Worm (Caenorhabditis elegans) whole organism, L4/young adult: Measurements from ENCODE around the gene tbb-2.
A peak's percentile ranks its signal among the peaks of the same experiment; 100 is the strongest.

Source experiments
- W03F9.2 ChIP-seq: fragments of 150-350 bp; optimal IDR thresholded peaks from 2 replicates; lab custom pipeline; 2014; ENCODE audit warnings: missing biosample characterization, missing genetic modification characterization
- dao-5 ChIP-seq: sonication (generic microtip); optimal IDR thresholded peaks from 2 replicates; lab custom pipeline; 2016; ENCODE audit warnings: missing genotype, missing genetic modification characterization, moderate library complexity, missing compliant biosample characterization
- him-1 ChIP-seq: sonication (generic microtip); optimal IDR thresholded peaks from 2 replicates; lab custom pipeline; 2016; ENCODE audit warnings: missing genotype, missing genetic modification reagents, missing genetic modification characterization, missing compliant biosample characterization

Gene tbb-2

ce11 chrIII:4017527-4017926 is at the start of gene tbb-2:
Gene tbb-2 (minus strand): TSS chrIII:4017627.
- TF ChIP-seq dao-5 (tag; lab: Kevin White, UChicago), result no peak
- no peak for TF ChIP-seq him-1 (tag; lab: Kevin White, UChicago)
- TF ChIP-seq W03F9.2 (tag; lab: Kevin White, UChicago), result no peak

DNA sequence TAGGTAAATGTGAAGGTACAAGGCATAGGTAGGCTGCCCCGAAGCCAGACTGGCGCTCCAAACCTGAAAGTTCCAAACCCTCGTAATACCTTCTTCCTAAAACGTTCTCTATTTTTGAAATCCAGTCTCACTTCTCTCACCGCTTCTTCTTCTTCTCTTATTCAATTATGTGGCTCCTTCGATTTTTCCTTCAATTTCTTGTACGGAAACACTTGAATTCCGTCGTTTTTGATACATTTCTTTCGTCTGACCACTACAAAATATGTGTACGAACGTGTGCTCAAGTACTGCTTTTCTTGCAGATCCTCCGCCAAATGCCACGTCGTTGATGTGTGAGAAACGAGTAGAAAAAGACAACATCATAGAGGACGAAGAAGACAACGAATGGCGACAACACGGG is 48.9 kb upstream of the tbb-2 start, which contains the start of gene unc-79:
unc-79 (plus strand) TSS at position 301 of the 400 bp plus-strand sequence.
- TF ChIP-seq W03F9.2 (tag; lab: Kevin White, UChicago) (no peak), dao-5 (tag; lab: Kevin White, UChicago) (no peak), him-1 (tag; lab: Kevin White, UChicago) (no peak)

ce11 chrIII:4063724-4064123 is 46.3 kb upstream of the tbb-2 start:
- peak; percentile 57 for TF ChIP-seq him-1 (tag; lab: Kevin White, UChicago)
- TF ChIP-seq dao-5 (tag; lab: Kevin White, UChicago), result no peak

DNA sequence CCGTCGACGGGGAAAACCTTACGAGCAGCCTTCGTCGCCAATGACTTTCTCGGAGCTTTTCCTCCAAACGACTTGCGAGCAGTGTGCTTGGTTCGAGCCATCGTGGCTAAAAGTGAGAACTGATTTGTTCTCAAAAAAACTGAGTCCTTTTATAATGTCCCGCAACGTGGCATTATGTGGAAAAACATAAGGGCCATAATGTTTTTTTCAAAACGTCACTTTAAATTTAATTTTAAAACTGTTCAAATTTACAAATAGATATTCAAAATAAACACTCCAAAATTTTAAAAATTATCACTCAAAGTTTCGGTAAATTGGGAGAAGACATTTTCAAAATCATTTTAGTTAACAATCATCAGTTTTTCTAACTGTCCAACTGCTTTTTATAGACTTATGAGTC is 42.6 kb upstream of the tbb-2 start, which contains the start of gene his-70:
his-70 (minus strand) TSS at position 101 of the 400 bp plus-strand sequence.
- no peak for TF ChIP-seq him-1 (tag; lab: Kevin White, UChicago)
- TF ChIP-seq W03F9.2 (tag; lab: Kevin White, UChicago), result no peak
- no peak for TF ChIP-seq dao-5 (tag; lab: Kevin White, UChicago)

DNA sequence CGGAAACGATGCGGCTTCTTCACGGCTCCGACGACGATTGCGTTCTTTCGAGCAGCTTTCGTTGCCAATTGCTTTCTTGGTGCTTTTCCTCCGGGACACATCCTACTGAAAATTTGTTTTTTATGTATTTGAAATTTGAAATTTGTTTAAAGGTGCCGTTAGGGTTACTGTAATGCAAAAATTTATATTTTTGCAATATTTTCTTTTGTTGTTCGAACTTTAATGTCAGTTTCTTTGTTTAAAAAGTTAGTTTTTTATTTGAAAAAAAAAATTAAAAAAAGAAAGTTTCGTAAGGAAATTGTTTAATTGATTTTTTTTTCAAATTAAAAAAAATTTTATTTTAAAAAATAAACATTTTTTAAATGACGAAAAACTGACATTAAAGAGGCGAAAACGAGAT is 41.2 kb upstream of the tbb-2 start, which contains the start of gene his-69:
his-69 (minus strand) TSS at position 101 of the 400 bp plus-strand sequence.
- TF ChIP-seq W03F9.2 (tag; lab: Kevin White, UChicago) (no peak), him-1 (tag; lab: Kevin White, UChicago) (no peak), dao-5 (tag; lab: Kevin White, UChicago) (no peak)

DNA sequence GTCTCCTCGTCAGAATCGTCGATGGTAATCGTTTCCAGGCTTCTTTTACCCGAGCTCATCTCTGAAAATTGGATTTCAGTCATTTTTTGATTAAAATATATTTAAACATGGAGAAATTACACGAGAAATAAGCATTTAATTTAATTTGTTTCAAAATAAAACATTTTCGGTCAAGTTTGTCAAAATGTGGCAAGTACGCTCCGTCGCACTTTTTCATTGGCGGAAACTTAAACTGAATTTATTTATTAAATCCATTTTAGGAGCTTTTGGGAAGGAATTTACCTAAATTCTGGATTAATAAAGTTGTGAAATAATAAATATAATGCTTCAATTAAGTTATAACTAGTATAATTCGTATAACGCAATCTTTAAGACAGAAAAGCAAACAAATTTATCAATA is 40.5 kb upstream of the tbb-2 start, which contains the start of gene rcq-5:
rcq-5 (minus strand) TSS at position 83 of the 400 bp plus-strand sequence.
- no peak for TF ChIP-seq W03F9.2 (tag; lab: Kevin White, UChicago)
- TF ChIP-seq dao-5 (tag; lab: Kevin White, UChicago), result no peak
- no peak for TF ChIP-seq him-1 (tag; lab: Kevin White, UChicago)

DNA sequence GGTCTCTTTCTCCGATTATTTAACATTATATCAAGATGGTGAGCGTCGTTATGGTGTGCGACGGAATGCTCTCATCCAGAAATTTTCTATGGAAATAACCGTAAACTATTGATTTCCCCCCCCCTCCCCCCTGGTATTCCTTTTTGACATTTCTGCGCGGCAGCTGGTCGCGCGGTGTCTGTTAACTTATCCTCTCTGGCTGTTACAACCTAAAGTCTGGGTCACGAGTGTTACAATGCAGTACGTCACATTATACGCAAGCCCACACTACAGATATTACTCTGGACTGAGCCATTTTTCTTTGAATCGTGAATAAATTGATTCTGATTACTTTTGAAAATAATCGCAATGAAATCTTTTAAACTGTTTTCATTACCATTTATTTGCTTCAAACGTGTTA is 31.7 kb upstream of the tbb-2 start:
- no peak for TF ChIP-seq dao-5 (tag; lab: Kevin White, UChicago)
- TF ChIP-seq him-1 (tag; lab: Kevin White, UChicago), result no peak
- TF ChIP-seq W03F9.2 (tag; lab: Kevin White, UChicago), result no peak

DNA sequence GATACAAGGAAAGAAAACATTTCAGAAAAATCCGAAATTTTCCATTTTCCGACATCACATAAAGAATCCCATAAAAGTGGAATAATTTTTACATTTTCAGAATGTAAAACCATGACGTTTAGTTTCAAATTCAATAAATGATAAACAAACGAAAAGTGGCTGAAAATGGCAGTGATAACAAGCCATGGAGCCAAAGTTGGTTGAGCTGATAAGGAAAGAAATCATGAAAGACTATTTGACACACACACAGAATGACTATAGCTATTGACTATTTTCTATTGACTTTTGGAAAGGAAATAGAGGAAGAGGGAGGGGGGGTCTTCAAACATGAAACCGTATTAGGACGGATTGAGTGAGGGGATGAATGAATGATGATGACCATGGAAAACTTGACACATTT is 22.3 kb upstream of the tbb-2 start:
- no peak for TF ChIP-seq him-1 (tag; lab: Kevin White, UChicago)
- TF ChIP-seq W03F9.2 (tag; lab: Kevin White, UChicago), result no peak
- no peak for TF ChIP-seq dao-5 (tag; lab: Kevin White, UChicago)

- TF ChIP-seq W03F9.2 (tag; lab: Kevin White, UChicago) (no peak), dao-5 (tag; lab: Kevin White, UChicago) (no peak), him-1 (tag; lab: Kevin White, UChicago) (no peak)
These were observed 19.9 kb upstream of the tbb-2 start for ce11 chrIII:4037332-4037731.

DNA sequence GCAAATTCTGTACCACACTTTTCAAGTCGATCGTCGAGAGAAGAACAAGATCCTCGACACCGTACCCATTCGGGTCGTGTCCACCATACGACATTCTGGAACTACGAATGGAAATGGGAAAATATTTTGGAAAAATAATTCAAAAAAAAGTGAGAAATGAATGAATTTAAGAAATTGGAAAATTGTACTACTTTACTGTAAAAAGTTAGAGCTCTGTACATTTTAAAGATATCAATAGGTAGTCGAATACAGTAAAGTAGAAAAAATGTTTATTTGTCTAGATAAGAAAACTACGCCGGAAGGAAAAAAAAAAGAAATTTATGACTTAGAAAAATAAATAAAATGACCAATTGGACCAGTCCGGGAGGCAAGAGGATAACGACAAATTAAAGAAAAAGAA is 19.3 kb upstream of the tbb-2 start, which contains the start of gene hum-5:
hum-5 (minus strand) TSS at position 101 of the 400 bp plus-strand sequence.
- TF ChIP-seq him-1 (tag; lab: Kevin White, UChicago), result no peak

DNA sequence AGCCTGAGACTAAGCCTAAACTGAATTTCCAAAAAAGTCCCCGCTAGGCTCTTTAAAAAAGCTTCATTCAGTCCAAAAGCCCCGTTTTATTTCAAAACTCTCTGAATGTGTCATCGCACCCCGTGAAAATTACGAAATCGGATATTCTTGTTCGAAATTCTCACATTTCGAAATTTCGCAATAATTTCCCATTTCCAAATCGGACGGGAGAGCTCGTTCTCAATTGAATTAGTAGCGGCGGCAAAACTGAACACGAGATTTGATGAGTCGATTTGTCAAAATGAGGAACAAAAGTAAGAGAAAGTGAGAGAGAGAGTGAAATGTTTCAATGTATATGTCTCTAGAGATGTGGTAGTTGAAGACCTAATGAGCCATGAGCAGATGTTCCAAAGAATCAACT is 17.6 kb upstream of the tbb-2 start:
- TF ChIP-seq W03F9.2 (tag; lab: Kevin White, UChicago) (no peak), him-1 (tag; lab: Kevin White, UChicago) (no peak), dao-5 (tag; lab: Kevin White, UChicago) (no peak)

ce11 chrIII:4030839-4031238 is 13.4 kb upstream of the tbb-2 start:
- TF ChIP-seq him-1 (tag; lab: Kevin White, UChicago) (no peak), dao-5 (tag; lab: Kevin White, UChicago) (no peak), W03F9.2 (tag; lab: Kevin White, UChicago) (no peak)

DNA sequence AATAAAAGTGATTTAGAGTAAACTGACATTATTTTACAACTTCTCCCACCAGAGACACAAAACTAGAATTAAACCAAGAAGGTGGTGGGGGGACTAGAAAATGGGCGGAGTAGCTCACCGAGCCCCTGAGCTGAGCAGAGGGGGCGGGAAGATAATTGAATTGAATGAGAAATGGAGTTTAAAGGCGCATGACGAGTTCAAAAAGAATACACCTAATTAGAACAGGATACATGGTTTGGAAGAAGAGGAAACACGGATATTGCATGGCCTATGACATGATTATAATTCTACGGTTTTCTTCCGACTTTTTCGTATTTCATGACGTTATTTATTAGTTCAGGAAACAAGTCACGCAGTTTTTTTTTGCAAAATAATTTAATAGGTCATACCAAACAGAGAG is 10.6 kb upstream of the tbb-2 start, which contains the start of gene T02C12.5:
T02C12.5 (minus strand) TSS at position 101 of the 400 bp plus-strand sequence.
- TF ChIP-seq W03F9.2 (tag; lab: Kevin White, UChicago), result no peak
- TF ChIP-seq dao-5 (tag; lab: Kevin White, UChicago), result no peak
- no peak for TF ChIP-seq him-1 (tag; lab: Kevin White, UChicago)

- TF ChIP-seq him-1 (tag; lab: Kevin White, UChicago), result no peak
These were observed 4.4 kb upstream of the tbb-2 start, which contains the start of gene tftc-5 for ce11 chrIII:4021866-4022265. Gene tftc-5 (plus strand): TSS chrIII:4022166.
